Fruit fly (Drosophila melanogaster) whole organism, embryonic: ENCODE results near the gene CG2278.

Source experiments
- Aef1 ChIP-seq: fragments of 200-800 bp; sonication (Bioruptor generic); IDR thresholded peaks from 3 replicates; pipeline ENCODE4 v1.3.6; 2022; ENCODE audit warnings: missing biosample characterization, missing genetic modification characterization
- Antp ChIP-seq: fragments of 200-800 bp; sonication (Bioruptor generic); optimal IDR thresholded peaks from 3 replicates; lab custom pipeline; 2016; ENCODE audit warnings: missing biosample characterization, missing genetic modification characterization
- Atf-2 ChIP-seq: fragments of 200-800 bp; sonication (Bioruptor generic); optimal IDR thresholded peaks from 2 replicates; lab custom pipeline; 2016; ENCODE audit warnings: missing biosample characterization, missing genetic modification characterization
- B-H1 ChIP-seq: fragments of 200-800 bp; sonication (Bioruptor generic); IDR thresholded peaks from 3 replicates; pipeline ENCODE4 v1.3.6; 2022; ENCODE audit warnings: missing biosample characterization, missing genetic modification characterization
- CG10274 ChIP-seq: fragments of 200-800 bp; sonication (Bioruptor generic); optimal IDR thresholded peaks from 3 replicates; lab custom pipeline; 2017; ENCODE audit warnings: missing biosample characterization, mild to moderate bottlenecking, missing genetic modification characterization
- CG11085 ChIP-seq: fragments of 200-800 bp; sonication (Bioruptor generic); IDR thresholded peaks from 2 replicates; pipeline ENCODE4 v1.3.6; 2022; ENCODE audit warnings: missing biosample characterization, missing genetic modification characterization
- CG11093 ChIP-seq: fragments of 200-800 bp; sonication (Bioruptor generic); IDR thresholded peaks from 3 replicates; pipeline ENCODE4 v1.3.6; 2022; ENCODE audit warnings: missing biosample characterization, missing genetic modification characterization
- CG11398 ChIP-seq: fragments of 200-800 bp; sonication (Bioruptor generic); optimal IDR thresholded peaks from 2 replicates; lab custom pipeline; 2016; ENCODE audit warnings: missing biosample characterization, missing genetic modification characterization
- CG14014 ChIP-seq: fragments of 200-800 bp; sonication (Bioruptor generic); IDR thresholded peaks from 2 replicates; pipeline ENCODE4 v1.3.6; 2022; ENCODE audit warnings: missing biosample characterization, missing genetic modification characterization
- CG14441 ChIP-seq: fragments of 200-800 bp; sonication (Bioruptor generic); IDR thresholded peaks from 2 replicates; pipeline ENCODE4 v1.3.6; 2022; ENCODE audit warnings: missing biosample characterization, missing genetic modification characterization
- CG14710 ChIP-seq: fragments of 200-800 bp; sonication (Bioruptor generic); optimal IDR thresholded peaks from 3 replicates; lab custom pipeline; 2019; ENCODE audit warnings: missing biosample characterization, mild to moderate bottlenecking, missing genetic modification characterization, moderate library complexity
- CG15011 ChIP-seq: fragments of 200-800 bp; sonication (Bioruptor generic); optimal IDR thresholded peaks from 3 replicates; lab custom pipeline; 2018; ENCODE audit warnings: missing biosample characterization, mild to moderate bottlenecking, missing genetic modification characterization
- CG1603 ChIP-seq: fragments of 200-800 bp; sonication (Bioruptor generic); optimal IDR thresholded peaks from 2 replicates; lab custom pipeline; 2019; ENCODE audit warnings: missing biosample characterization, mild to moderate bottlenecking, missing genetic modification characterization, moderate library complexity
- CG16815 ChIP-seq: fragments of 200-800 bp; sonication (Bioruptor generic); optimal IDR thresholded peaks from 3 replicates; lab custom pipeline; 2017; ENCODE audit warnings: missing biosample characterization, mild to moderate bottlenecking, missing genetic modification characterization
- CG2199 ChIP-seq: fragments of 200-800 bp; sonication (Bioruptor generic); IDR thresholded peaks from 3 replicates; pipeline ENCODE4 v1.3.6; 2022; ENCODE audit warnings: missing biosample characterization, missing genetic modification characterization
- CG2889 ChIP-seq: fragments of 200-800 bp; sonication (Bioruptor generic); IDR thresholded peaks from 3 replicates; pipeline ENCODE4 v1.3.6; 2022; ENCODE audit warnings: missing biosample characterization, missing genetic modification characterization
- CG30020 ChIP-seq: fragments of 200-800 bp; optimal IDR thresholded peaks from 2 replicates; lab custom pipeline; 2019; ENCODE audit warnings: missing biosample characterization, mild to moderate bottlenecking, missing genetic modification characterization, moderate library complexity
- CG3065 ChIP-seq: fragments of 200-800 bp; sonication (Bioruptor generic); optimal IDR thresholded peaks from 2 replicates; lab custom pipeline; 2016; ENCODE audit warnings: missing biosample characterization, missing genetic modification characterization
- CG42726 ChIP-seq: fragments of 200-800 bp; sonication (Bioruptor generic); IDR thresholded peaks from 2 replicates; pipeline ENCODE4 v1.3.6; 2022; ENCODE audit warnings: missing biosample characterization, missing genetic modification characterization; ENCODE audit not compliant: partially characterized antibody
- CG4282 ChIP-seq: fragments of 200-800 bp; sonication (Bioruptor generic); optimal IDR thresholded peaks from 2 replicates; lab custom pipeline; 2016; ENCODE audit warnings: missing biosample characterization, missing genetic modification characterization
- CG6683 ChIP-seq: fragments of 200-800 bp; sonication (Bioruptor generic); optimal IDR thresholded peaks from 2 replicates; lab custom pipeline; 2017; ENCODE audit warnings: missing biosample characterization, mild to moderate bottlenecking, missing genetic modification characterization, missing genetic modification reagents
- CG6689 ChIP-seq: fragments of 200-800 bp; sonication (Bioruptor generic); IDR thresholded peaks from 2 replicates; pipeline ENCODE4 v1.3.6; 2022; ENCODE audit warnings: missing biosample characterization, missing genetic modification characterization
- CG7786 ChIP-seq: fragments of 200-800 bp; sonication (Bioruptor generic); optimal IDR thresholded peaks from 2 replicates; lab custom pipeline; 2016; ENCODE audit warnings: missing biosample characterization, missing genetic modification characterization
- CG7928 ChIP-seq: fragments of 200-800 bp; sonication (Bioruptor generic); optimal IDR thresholded peaks from 2 replicates; lab custom pipeline; 2017; ENCODE audit warnings: missing biosample characterization, mild to moderate bottlenecking, missing genetic modification characterization
- CG9609 ChIP-seq: fragments of 200-800 bp; sonication (Bioruptor generic); optimal IDR thresholded peaks from 3 replicates; lab custom pipeline; 2016; ENCODE audit warnings: missing biosample characterization, missing genetic modification characterization
- Dll ChIP-seq: fragments of 200-800 bp; sonication (Bioruptor generic); IDR thresholded peaks from 4 replicates; pipeline ENCODE4 v1.3.6; 2022; ENCODE audit warnings: missing biosample characterization, missing genetic modification characterization; ENCODE audit not compliant: partially characterized antibody
- Dp ChIP-seq: fragments of 200-800 bp; sonication (Bioruptor generic); optimal IDR thresholded peaks from 2 replicates; lab custom pipeline; 2018; ENCODE audit warnings: missing biosample characterization, mild to moderate bottlenecking, missing genetic modification characterization, moderate library complexity
- Elba2 ChIP-seq: fragments of 200-800 bp; sonication (Bioruptor generic); optimal IDR thresholded peaks from 3 replicates; lab custom pipeline; 2016; ENCODE audit warnings: missing biosample characterization, missing genetic modification characterization
- Fer3 ChIP-seq: fragments of 200-800 bp; sonication (Bioruptor generic); optimal IDR thresholded peaks from 2 replicates; lab custom pipeline; 2018; ENCODE audit warnings: missing biosample characterization, mild to moderate bottlenecking, missing genetic modification characterization, moderate library complexity
- HHEX ChIP-seq: fragments of 200-800 bp; sonication (Bioruptor generic); optimal IDR thresholded peaks from 3 replicates; lab custom pipeline; 2017; ENCODE audit warnings: missing biosample characterization, mild to moderate bottlenecking, missing genetic modification characterization, missing genetic modification reagents
- Hsf ChIP-seq: fragments of 200-800 bp; sonication (Bioruptor generic); optimal IDR thresholded peaks from 3 replicates; lab custom pipeline; 2016; ENCODE audit warnings: missing biosample characterization, missing genetic modification characterization
- Lim3 ChIP-seq: fragments of 200-800 bp; sonication (Bioruptor generic); IDR thresholded peaks from 2 replicates; pipeline ENCODE4 v1.3.6; 2022; ENCODE audit warnings: missing biosample characterization, missing genetic modification characterization
- MESR4 ChIP-seq: fragments of 200-800 bp; sonication (Bioruptor generic); optimal IDR thresholded peaks from 2 replicates; lab custom pipeline; 2018; ENCODE audit warnings: missing biosample characterization, mild to moderate bottlenecking, missing genetic modification characterization, moderate library complexity
- Mrtf ChIP-seq: fragments of 200-800 bp; sonication (Bioruptor generic); IDR thresholded peaks from 3 replicates; pipeline ENCODE4 v1.3.6; 2022; ENCODE audit warnings: missing biosample characterization, missing genetic modification characterization
- Ravus ChIP-seq: fragments of 200-800 bp; sonication (Bioruptor generic); IDR thresholded peaks from 2 replicates; pipeline ENCODE4 v1.3.6; 2022; ENCODE audit warnings: missing biosample characterization, missing genetic modification characterization
- Rx ChIP-seq: fragments of 200-800 bp; sonication (Bioruptor generic); IDR thresholded peaks from 2 replicates; pipeline ENCODE4 v1.3.6; 2022; ENCODE audit warnings: missing biosample characterization, missing genetic modification characterization
- Sry-δ ChIP-seq: fragments of 200-800 bp; sonication (Bioruptor generic); optimal IDR thresholded peaks from 2 replicates; lab custom pipeline; 2016; ENCODE audit warnings: missing biosample characterization, missing genetic modification characterization
- Stat92E ChIP-seq, 3 experiments: fragments of >200 bp in 2 of 3; fragments of 200-800 bp in 1 of 3; sonication (Bioruptor generic) in 1 of 3; optimal IDR thresholded peaks; 2 replicates each; lab custom pipeline; 2017 to 2019; ENCODE audit warnings: missing biosample characterization in 3 of 3, missing genetic modification characterization in 3 of 3, mild to moderate bottlenecking in 1 of 3, moderate library complexity in 1 of 3
- bab2 ChIP-seq: fragments of 200-800 bp; sonication (Bioruptor generic); optimal IDR thresholded peaks from 2 replicates; lab custom pipeline; 2016; ENCODE audit warnings: missing biosample characterization, missing genetic modification characterization
- cato ChIP-seq: fragments of 200-800 bp; sonication (Bioruptor generic); optimal IDR thresholded peaks from 2 replicates; lab custom pipeline; 2016; ENCODE audit warnings: missing biosample characterization, missing genetic modification characterization, borderline replicate concordance
- gt ChIP-seq: fragments of 200-800 bp; sonication (Bioruptor generic); IDR thresholded peaks from 2 replicates; pipeline ENCODE4 v1.3.6; 2022; ENCODE audit warnings: missing biosample characterization, missing genetic modification characterization
- ham ChIP-seq: fragments of 200-800 bp; sonication (Bioruptor generic); IDR thresholded peaks from 2 replicates; pipeline ENCODE4 v1.3.6; 2022; ENCODE audit warnings: missing biosample characterization, missing genetic modification characterization
- hth ChIP-seq: fragments of >200 bp; optimal IDR thresholded peaks from 2 replicates; lab custom pipeline; 2017; ENCODE audit warnings: inconsistent platforms
- oc ChIP-seq: fragments of 200-800 bp; sonication (Bioruptor generic); optimal IDR thresholded peaks from 2 replicates; lab custom pipeline; 2018; ENCODE audit warnings: missing biosample characterization, mild to moderate bottlenecking, missing genetic modification characterization, moderate library complexity
- pzg ChIP-seq: fragments of 200-800 bp; sonication (Bioruptor generic); optimal IDR thresholded peaks from 3 replicates; lab custom pipeline; 2018; ENCODE audit warnings: missing biosample characterization, mild to moderate bottlenecking, missing genetic modification characterization, moderate library complexity
- sob ChIP-seq: fragments of 200-800 bp; sonication (Bioruptor generic); IDR thresholded peaks from 2 replicates; pipeline ENCODE4 v1.3.6; 2022; ENCODE audit warnings: missing biosample characterization, missing genetic modification characterization
- stc ChIP-seq: fragments of 200-800 bp; sonication (Bioruptor generic); IDR thresholded peaks from 2 replicates; pipeline ENCODE4 v1.3.6; 2022; ENCODE audit warnings: missing biosample characterization, missing genetic modification characterization
- stwl ChIP-seq: fragments of 200-800 bp; sonication (Bioruptor generic); optimal IDR thresholded peaks from 3 replicates; lab custom pipeline; 2018; ENCODE audit warnings: missing biosample characterization, mild to moderate bottlenecking, missing genetic modification characterization, moderate library complexity
- tio ChIP-seq: fragments of 200-800 bp; sonication (Bioruptor generic); optimal IDR thresholded peaks from 2 replicates; lab custom pipeline; 2017; ENCODE audit warnings: missing biosample characterization, missing genetic modification characterization, inconsistent platforms
- trh ChIP-seq: fragments of 200-800 bp; sonication (Bioruptor generic); optimal IDR thresholded peaks from 2 replicates; lab custom pipeline; 2016; ENCODE audit warnings: missing biosample characterization, missing genetic modification characterization
- zfh2 ChIP-seq: fragments of 200-800 bp; sonication (Bioruptor generic); optimal IDR thresholded peaks from 2 replicates; lab custom pipeline; 2016; ENCODE audit warnings: missing biosample characterization, missing genetic modification characterization

Gene CG2278

dm6 chrX:8145501-8146157, 24.4 kb downstream of the CG2278 start, which contains the start of the genes alpha-PheRS and CG2129 (continued):
- TF ChIP-seq Dll (GFP tag; lab: Robert Waterston, UW) = peak; percentile 62; the same call in 2 of the 4 replicates
- no peak for TF ChIP-seq CG2199 (GFP tag; lab: Robert Waterston, UW)
- peak; percentile 15 for TF ChIP-seq CG30020
- no peak for TF ChIP-seq gt (GFP tag; lab: Robert Waterston, UW)
- TF ChIP-seq CG4282 (GFP tag; lab: Kevin White, UChicago) = no peak
- TF ChIP-seq Fer3 (tag; lab: Kevin White, UChicago) = peak; percentile 43
- TF ChIP-seq MESR4 = no peak
- no peak for TF ChIP-seq CG11398
- TF ChIP-seq Sry-δ (GFP tag; lab: Kevin White, UChicago) = peak; percentile 10
- no peak for TF ChIP-seq Aef1 (GFP tag; lab: Robert Waterston, UW)
- TF ChIP-seq ham (GFP tag; lab: Robert Waterston, UW) = no peak
- TF ChIP-seq stwl = peak; percentile 25
- peak; percentile 55 for TF ChIP-seq Elba2 (GFP tag; lab: Kevin White, UChicago)
- TF ChIP-seq oc (tag; lab: Kevin White, UChicago) = no peak
- no peak for TF ChIP-seq CG7928 (GFP tag; lab: Kevin White, UChicago)
- no peak for TF ChIP-seq stc (GFP tag; lab: Robert Waterston, UW)
- no peak for TF ChIP-seq CG2889 (GFP tag; lab: Robert Waterston, UW)
- peak; percentile 40 for TF ChIP-seq pzg (GFP tag; lab: Kevin White, UChicago)
- 0 out of 2 replicates have a peak, but pooled peaks have one; percentile 24 for TF ChIP-seq sob (GFP tag; lab: Robert Waterston, UW)
- TF ChIP-seq CG14014 (GFP tag; lab: Robert Waterston, UW) = 0 out of 2 replicates have a peak, but pooled peaks have one; percentile 18
- no peak for TF ChIP-seq CG16815 (GFP tag; lab: Kevin White, UChicago)
- TF ChIP-seq CG10274 = no peak
- no peak for TF ChIP-seq HHEX (GFP tag; lab: Kevin White, UChicago)
- no peak for TF ChIP-seq tio
- TF ChIP-seq CG15011 (GFP tag; lab: Kevin White, UChicago) = no peak
- TF ChIP-seq trh = no peak
- peak; percentile 11 for TF ChIP-seq CG1603
- no peak for TF ChIP-seq CG14441 (GFP tag; lab: Robert Waterston, UW)
- TF ChIP-seq Rx (GFP tag; lab: Robert Waterston, UW) = no peak
- no peak for TF ChIP-seq CG11093
- no peak for TF ChIP-seq Ravus
- peak in 1 of 3 experiments; percentile 61 for TF ChIP-seq Stat92E (GFP tag; optimal IDR thresholded peaks at IDR 0.05; lab: Kevin White, UChicago)
- no peak for TF ChIP-seq CG9609
- TF ChIP-seq Dp (GFP tag; lab: Kevin White, UChicago) = peak; percentile 18
- TF ChIP-seq CG6683 (GFP tag; lab: Kevin White, UChicago) = no peak
- TF ChIP-seq CG7786 (GFP tag; lab: Kevin White, UChicago) = no peak
- TF ChIP-seq CG42726 (GFP tag; lab: Robert Waterston, UW) = no peak
- TF ChIP-seq Hsf (GFP tag; lab: Kevin White, UChicago) = no peak
- TF ChIP-seq CG14710 (tag; lab: Kevin White, UChicago) = peak; percentile 55
- no peak for TF ChIP-seq hth
- TF ChIP-seq Atf-2 (GFP tag; lab: Kevin White, UChicago) = no peak
- no peak for TF ChIP-seq Mrtf (GFP tag; lab: Robert Waterston, UW)
- TF ChIP-seq zfh2 = no peak
- TF ChIP-seq CG6689 (GFP tag; lab: Robert Waterston, UW) = no peak
- no peak for TF ChIP-seq CG11085 (GFP tag; lab: Robert Waterston, UW)
- TF ChIP-seq cato = no peak
- TF ChIP-seq B-H1 = no peak
- no peak for TF ChIP-seq Antp
- TF ChIP-seq CG3065 (GFP tag; lab: Kevin White, UChicago) = no peak
- TF ChIP-seq bab2 (GFP tag; lab: Kevin White, UChicago) = no peak
- no peak for TF ChIP-seq Lim3 (GFP tag; lab: Robert Waterston, UW)
